Fruit fly (Drosophila melanogaster) whole organism, embryonic: ENCODE data around the gene Trm7-34.
A peak's percentile ranks its signal among the peaks of the same experiment; 100 is the strongest.

ENCODE experiments used
- Abd-B ChIP-seq: fragments of 200-800 bp; sonication (Bioruptor generic); optimal IDR thresholded peaks from 2 replicates; lab custom pipeline; 2018; ENCODE audit warnings: missing biosample characterization, mild to moderate bottlenecking, missing genetic modification characterization, moderate library complexity
- Atf3 ChIP-seq: fragments of 200-800 bp; sonication (Bioruptor generic); optimal IDR thresholded peaks from 3 replicates; lab custom pipeline; 2016; ENCODE audit warnings: missing biosample characterization, missing genetic modification characterization
- Atf6 ChIP-seq: fragments of 200-800 bp; sonication (Bioruptor generic); IDR thresholded peaks from 2 replicates; pipeline ENCODE4 v1.3.6; 2022; ENCODE audit warnings: missing biosample characterization, missing genetic modification characterization
- CG11723 ChIP-seq: fragments of 200-800 bp; sonication (Bioruptor generic); optimal IDR thresholded peaks from 2 replicates; lab custom pipeline; 2017; ENCODE audit warnings: missing biosample characterization, mild to moderate bottlenecking, missing genetic modification characterization
- CG12219 ChIP-seq: fragments of 200-800 bp; sonication (Bioruptor generic); optimal IDR thresholded peaks from 3 replicates; lab custom pipeline; 2018; ENCODE audit warnings: missing biosample characterization, mild to moderate bottlenecking, missing genetic modification characterization
- CG1233 ChIP-seq: fragments of 200-800 bp; sonication (Bioruptor generic); optimal IDR thresholded peaks from 4 replicates; lab custom pipeline; 2018; ENCODE audit warnings: missing biosample characterization, mild to moderate bottlenecking, missing genetic modification characterization
- CG14860 ChIP-seq: fragments of 200-800 bp; sonication (Bioruptor generic); IDR thresholded peaks from 3 replicates; pipeline ENCODE4 v1.3.6; 2022; ENCODE audit warnings: missing biosample characterization, missing genetic modification characterization; ENCODE audit not compliant: partially characterized antibody
- CG1603 ChIP-seq: fragments of 200-800 bp; sonication (Bioruptor generic); optimal IDR thresholded peaks from 2 replicates; lab custom pipeline; 2019; ENCODE audit warnings: missing biosample characterization, mild to moderate bottlenecking, missing genetic modification characterization, moderate library complexity
- CG17912 ChIP-seq: fragments of 200-800 bp; sonication (Bioruptor generic); optimal IDR thresholded peaks from 2 replicates; lab custom pipeline; 2018; ENCODE audit warnings: missing biosample characterization, mild to moderate bottlenecking, missing genetic modification characterization
- CG2678 ChIP-seq: fragments of 200-800 bp; sonication (Bioruptor generic); optimal IDR thresholded peaks from 3 replicates; lab custom pipeline; 2019; ENCODE audit warnings: missing biosample characterization, mild to moderate bottlenecking, missing genetic modification characterization, moderate library complexity
- CG2712 ChIP-seq: fragments of 200-800 bp; optimal IDR thresholded peaks from 3 replicates; lab custom pipeline; 2019; ENCODE audit warnings: missing biosample characterization, mild to moderate bottlenecking, missing genetic modification characterization, moderate library complexity
- CG2875 ChIP-seq: fragments of 200-800 bp; sonication (Bioruptor generic); optimal IDR thresholded peaks from 2 replicates; lab custom pipeline; 2017; ENCODE audit warnings: missing biosample characterization, mild to moderate bottlenecking, missing genetic modification characterization, missing genetic modification reagents
- CG30403 ChIP-seq: fragments of 200-800 bp; sonication (Bioruptor generic); optimal IDR thresholded peaks from 3 replicates; lab custom pipeline; 2016; ENCODE audit warnings: missing biosample characterization, missing genetic modification characterization
- CG31365 ChIP-seq: fragments of 200-800 bp; sonication (Bioruptor generic); optimal IDR thresholded peaks from 2 replicates; lab custom pipeline; 2018; ENCODE audit warnings: missing biosample characterization, mild to moderate bottlenecking, missing genetic modification characterization
- CG34224 ChIP-seq: fragments of 200-800 bp; sonication (Bioruptor generic); IDR thresholded peaks from 3 replicates; pipeline ENCODE4 v1.3.6; 2022; ENCODE audit warnings: missing biosample characterization, missing genetic modification characterization; ENCODE audit not compliant: partially characterized antibody
- CG43689 ChIP-seq: fragments of 200-800 bp; sonication (Bioruptor generic); IDR thresholded peaks from 2 replicates; pipeline ENCODE4 v1.3.6; 2022; ENCODE audit warnings: missing biosample characterization, missing genetic modification characterization
- CG4854 ChIP-seq: fragments of 200-800 bp; sonication (Bioruptor generic); optimal IDR thresholded peaks from 2 replicates; lab custom pipeline; 2016; ENCODE audit warnings: missing biosample characterization, missing genetic modification characterization, inconsistent platforms
- CG7987 ChIP-seq: fragments of 200-800 bp; sonication (Bioruptor generic); optimal IDR thresholded peaks from 2 replicates; lab custom pipeline; 2018; ENCODE audit warnings: missing biosample characterization, mild to moderate bottlenecking, missing genetic modification characterization, moderate library complexity
- CG8281 ChIP-seq: fragments of 200-800 bp; sonication (Bioruptor generic); optimal IDR thresholded peaks from 2 replicates; lab custom pipeline; 2018; ENCODE audit warnings: missing biosample characterization, mild to moderate bottlenecking, missing genetic modification characterization, moderate library complexity
- CG8765 ChIP-seq: fragments of 200-800 bp; sonication (Bioruptor generic); IDR thresholded peaks from 2 replicates; pipeline ENCODE4 v1.3.6; 2022; ENCODE audit warnings: missing biosample characterization, missing genetic modification characterization
- CG8924 ChIP-seq: fragments of 200-800 bp; optimal IDR thresholded peaks from 3 replicates; lab custom pipeline; 2019; ENCODE audit warnings: missing biosample characterization, mild to moderate bottlenecking, missing genetic modification characterization, moderate library complexity
- CG9437 ChIP-seq: fragments of 200-800 bp; sonication (Bioruptor generic); optimal IDR thresholded peaks from 2 replicates; lab custom pipeline; 2018; ENCODE audit warnings: missing biosample characterization, mild to moderate bottlenecking, missing genetic modification characterization
- CG9932 ChIP-seq: fragments of 200-800 bp; sonication (Bioruptor generic); IDR thresholded peaks from 2 replicates; pipeline ENCODE4 v1.3.6; 2022; ENCODE audit warnings: missing biosample characterization, missing genetic modification characterization
- CHES-1-like ChIP-seq: fragments of 200-800 bp; sonication (Bioruptor generic); optimal IDR thresholded peaks from 2 replicates; lab custom pipeline; 2016; ENCODE audit warnings: missing biosample characterization, missing genetic modification characterization
- Dbx ChIP-seq: fragments of 200-800 bp; sonication (Bioruptor generic); IDR thresholded peaks from 3 replicates; pipeline ENCODE4 v1.3.6; 2022; ENCODE audit warnings: missing biosample characterization, missing genetic modification characterization
- Dref ChIP-seq: fragments of 200-800 bp; sonication (Bioruptor generic); IDR thresholded peaks from 2 replicates; pipeline ENCODE4 v1.3.6; 2022; ENCODE audit warnings: missing biosample characterization, missing genetic modification characterization
- Ets97D ChIP-seq: fragments of 200-800 bp; sonication (Bioruptor generic); optimal IDR thresholded peaks from 3 replicates; lab custom pipeline; 2016; ENCODE audit warnings: missing biosample characterization, missing genetic modification characterization
- Scr ChIP-seq: fragments of 200-800 bp; sonication (Bioruptor generic); IDR thresholded peaks from 2 replicates; pipeline ENCODE4 v1.3.6; 2022; ENCODE audit warnings: missing biosample characterization, missing genetic modification characterization; ENCODE audit not compliant: partially characterized antibody
- Sin3A ChIP-seq: fragments of >200 bp; optimal IDR thresholded peaks from 2 replicates; lab custom pipeline; 2018
- Six4 ChIP-seq: fragments of 200-800 bp; sonication (Bioruptor generic); optimal IDR thresholded peaks from 2 replicates; lab custom pipeline; 2016; ENCODE audit warnings: missing biosample characterization, missing genetic modification characterization
- Sry-β ChIP-seq: fragments of 200-800 bp; sonication (Bioruptor generic); optimal IDR thresholded peaks from 2 replicates; lab custom pipeline; 2018; ENCODE audit warnings: missing biosample characterization, mild to moderate bottlenecking, missing genetic modification characterization, moderate library complexity
- amos ChIP-seq: fragments of 200-800 bp; sonication (Bioruptor generic); IDR thresholded peaks from 2 replicates; pipeline ENCODE4 v1.3.6; 2022; ENCODE audit warnings: missing biosample characterization, missing genetic modification characterization; ENCODE audit not compliant: partially characterized antibody
- btn ChIP-seq: fragments of 200-800 bp; sonication (Bioruptor generic); optimal IDR thresholded peaks from 2 replicates; lab custom pipeline; 2016; ENCODE audit warnings: missing biosample characterization, missing genetic modification characterization
- chm ChIP-seq: fragments of 200-800 bp; sonication (Bioruptor generic); IDR thresholded peaks from 2 replicates; pipeline ENCODE4 v1.3.6; 2022; ENCODE audit warnings: missing biosample characterization, missing genetic modification characterization
- dmrt99B ChIP-seq: fragments of 200-800 bp; sonication (Bioruptor generic); optimal IDR thresholded peaks from 2 replicates; lab custom pipeline; 2018; ENCODE audit warnings: missing biosample characterization, mild to moderate bottlenecking, missing genetic modification characterization, moderate library complexity
- ems ChIP-seq: fragments of 200-800 bp; sonication (Bioruptor generic); optimal IDR thresholded peaks from 3 replicates; lab custom pipeline; 2016; ENCODE audit warnings: missing biosample characterization, missing genetic modification characterization
- eyg ChIP-seq: fragments of 200-800 bp; sonication (Bioruptor generic); optimal IDR thresholded peaks from 3 replicates; lab custom pipeline; 2016; ENCODE audit warnings: missing biosample characterization, missing genetic modification characterization
- gcm2 ChIP-seq: fragments of 200-800 bp; sonication (Bioruptor generic); optimal IDR thresholded peaks from 2 replicates; lab custom pipeline; 2016; ENCODE audit warnings: missing biosample characterization, missing genetic modification characterization
- grau ChIP-seq: fragments of 200-800 bp; optimal IDR thresholded peaks from 3 replicates; lab custom pipeline; 2019; ENCODE audit warnings: missing biosample characterization, mild to moderate bottlenecking, missing genetic modification characterization, moderate library complexity
- ind ChIP-seq: fragments of 200-800 bp; sonication (Bioruptor generic); optimal IDR thresholded peaks from 3 replicates; lab custom pipeline; 2016; ENCODE audit warnings: missing biosample characterization, missing genetic modification characterization
- nerfin-2 ChIP-seq: fragments of 200-800 bp; sonication (Bioruptor generic); IDR thresholded peaks from 2 replicates; pipeline ENCODE4 v1.3.6; 2022; ENCODE audit warnings: missing biosample characterization, missing genetic modification characterization; ENCODE audit not compliant: partially characterized antibody
- p53 ChIP-seq: fragments of 200-800 bp; sonication (Bioruptor generic); optimal IDR thresholded peaks from 2 replicates; lab custom pipeline; 2016; ENCODE audit warnings: missing biosample characterization, missing genetic modification characterization
- pan ChIP-seq, 4 experiments: fragments of >200 bp in 3 of 4; fragments of 200-800 bp in 1 of 4; sonication (Bioruptor generic) in 1 of 4; optimal IDR thresholded peaks in 3 of 4; IDR thresholded peaks in 1 of 4; 2 replicates each; pipeline versions ENCODE4 v1.3.6 to Lab custom; 2017 to 2022; ENCODE audit warnings: missing biosample characterization in 2 of 4, missing genetic modification characterization in 2 of 4, mixed read lengths in 1 of 4
- pfk ChIP-seq: fragments of 200-800 bp; sonication (Bioruptor generic); optimal IDR thresholded peaks from 2 replicates; lab custom pipeline; 2018; ENCODE audit warnings: missing biosample characterization, mild to moderate bottlenecking, missing genetic modification characterization, moderate library complexity
- pnt ChIP-seq: fragments of 200-800 bp; sonication (Bioruptor generic); optimal IDR thresholded peaks from 3 replicates; lab custom pipeline; 2016; ENCODE audit warnings: missing biosample characterization, missing genetic modification characterization
- slp2 ChIP-seq: fragments of 200-800 bp; sonication (Bioruptor generic); optimal IDR thresholded peaks from 2 replicates; lab custom pipeline; 2016; ENCODE audit warnings: missing biosample characterization, missing genetic modification characterization
- so ChIP-seq: fragments of 200-800 bp; sonication (Bioruptor generic); IDR thresholded peaks from 3 replicates; pipeline ENCODE4 v1.3.6; 2022; ENCODE audit warnings: missing biosample characterization, missing genetic modification characterization
- ssp ChIP-seq: fragments of 200-800 bp; sonication (Bioruptor generic); IDR thresholded peaks from 2 replicates; pipeline ENCODE4 v1.3.6; 2022; ENCODE audit warnings: missing biosample characterization, missing genetic modification characterization
- trh ChIP-seq: fragments of 200-800 bp; sonication (Bioruptor generic); optimal IDR thresholded peaks from 2 replicates; lab custom pipeline; 2016; ENCODE audit warnings: missing biosample characterization, missing genetic modification characterization

Gene Trm7-34

dm6 chr3R:21101453-21102214 is 32.0 kb downstream of the Trm7-34 start, which contains the start of the genes CG7044 and Tbc1d22 (continued):
- peak; percentile 39 for TF ChIP-seq Scr (GFP tag; lab: Robert Waterston, UW)
- TF ChIP-seq CG9437 (GFP tag; lab: Kevin White, UChicago) = peak; percentile 51
- peak; percentile 69 for TF ChIP-seq Sin3A (lab: Kevin White, UChicago)
- TF ChIP-seq CG11723 (GFP tag; lab: Kevin White, UChicago) = no peak
- TF ChIP-seq pfk (GFP tag; lab: Kevin White, UChicago) = no peak
- no peak for TF ChIP-seq nerfin-2 (GFP tag; lab: Robert Waterston, UW)
- peak; percentile 54 for TF ChIP-seq amos (GFP tag; lab: Robert Waterston, UW)
- no peak for TF ChIP-seq Atf6 (GFP tag; lab: Robert Waterston, UW)
- TF ChIP-seq CG43689 = no peak
- TF ChIP-seq CG12219 (GFP tag; lab: Kevin White, UChicago) = no peak
- no peak for TF ChIP-seq CG8765 (GFP tag; lab: Robert Waterston, UW)
- no peak for TF ChIP-seq CG34224 (GFP tag; lab: Robert Waterston, UW)
- TF ChIP-seq eyg (GFP tag; lab: Kevin White, UChicago) = no peak
- no peak for TF ChIP-seq CG8281 (tag; lab: Kevin White, UChicago)
- TF ChIP-seq Dref (GFP tag; lab: Robert Waterston, UW) = no peak; the same call in 1 of the 2 replicates
- TF ChIP-seq gcm2 = no peak
- peak; percentile 53 for TF ChIP-seq CG8924 (tag; lab: Kevin White, UChicago)
- no peak for TF ChIP-seq p53
- peak; percentile 46 for TF ChIP-seq slp2
- TF ChIP-seq CG2875 (GFP tag; lab: Kevin White, UChicago) = no peak
- peak; percentile 83 for TF ChIP-seq CG30403 (GFP tag; lab: Kevin White, UChicago)
- no peak for TF ChIP-seq ems (GFP tag; lab: Kevin White, UChicago)
- no peak for TF ChIP-seq Atf3 (GFP tag; lab: Kevin White, UChicago)
- peak; percentile 43 for TF ChIP-seq pnt
- no peak for TF ChIP-seq CG17912 (GFP tag; lab: Kevin White, UChicago)
- peak; percentile 72 for TF ChIP-seq CG2712 (tag; lab: Kevin White, UChicago)
- TF ChIP-seq ind (GFP tag; lab: Kevin White, UChicago) = peak; percentile 48
- TF ChIP-seq Six4 = peak; percentile 6
- TF ChIP-seq chm (GFP tag; lab: Robert Waterston, UW) = no peak
- peak; percentile 59 for TF ChIP-seq grau (tag; lab: Kevin White, UChicago)
- no peak for TF ChIP-seq CG1603
- TF ChIP-seq CHES-1-like = peak; percentile 3
- no peak for TF ChIP-seq CG2678 (tag; lab: Kevin White, UChicago)
- peak; percentile 47; the same call in 1 of the 3 replicates for TF ChIP-seq CG14860 (GFP tag; lab: Robert Waterston, UW)
- no peak for TF ChIP-seq so
- TF ChIP-seq Sry-β (GFP tag; lab: Kevin White, UChicago) = peak; percentile 78
- TF ChIP-seq CG31365 (tag; lab: Kevin White, UChicago) = no peak
- TF ChIP-seq dmrt99B = no peak
- TF ChIP-seq CG9932 (GFP tag; lab: Robert Waterston, UW) = peak; percentile 60
- peak; percentile 63; the same call in 1 of the 3 replicates for TF ChIP-seq Dbx
- TF ChIP-seq CG7987 (GFP tag; lab: Kevin White, UChicago) = no peak
- peak; percentile 13 for TF ChIP-seq Ets97D
- TF ChIP-seq pan (optimal IDR thresholded peaks at IDR 0.05; lab: Kevin White, UChicago) = peak in 1 of 2 experiments; percentile 19
- peak in 1 of 2 experiments; percentile 33 for TF ChIP-seq pan (GFP tag; optimal IDR thresholded peaks at IDR 0.05 in 1 of 2, IDR thresholded peaks at IDR 0.05 in 1 of 2)
- TF ChIP-seq Abd-B (GFP tag; lab: Kevin White, UChicago) = peak; percentile 71
- TF ChIP-seq btn (GFP tag; lab: Kevin White, UChicago) = no peak
- no peak for TF ChIP-seq CG4854 (GFP tag; lab: Kevin White, UChicago)
- TF ChIP-seq ssp (GFP tag; lab: Robert Waterston, UW) = 0 out of 2 replicates have a peak, but pooled peaks have one; percentile 16
- TF ChIP-seq CG1233 = no peak
- no peak for TF ChIP-seq trh
